Worm (Caenorhabditis elegans): Measurements from ENCODE around the gene bra-2.

DNA sequence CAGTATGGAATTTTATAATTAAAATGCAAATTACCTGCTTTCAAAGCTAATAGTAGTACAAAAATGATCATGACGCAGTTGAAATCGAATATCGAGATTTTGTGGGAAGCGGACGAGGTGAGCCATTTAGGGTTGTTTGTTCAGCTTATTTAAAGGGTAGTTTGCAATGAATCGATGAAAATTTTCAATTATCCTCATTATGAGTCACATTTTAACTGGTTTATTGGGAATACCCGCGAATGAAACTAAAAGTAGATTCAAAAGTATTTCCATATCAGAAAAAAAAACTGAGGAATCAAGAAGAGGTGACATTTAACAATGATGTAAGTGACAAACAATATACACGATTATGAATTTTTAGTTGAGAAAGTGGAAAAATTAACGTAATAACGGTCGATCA, 8.3 kb downstream of the bra-2 start, which contains the start of gene F23H11.7:
- TF ChIP-seq mep-1 (tag; optimal IDR thresholded peaks at IDR 0.05), result no peak
- no peak for TF ChIP-seq alr-1 (tag; optimal IDR thresholded peaks at IDR 0.05; ENCODE audit: borderline replicate concordance)
- TF ChIP-seq nhr-237 (tag; optimal IDR thresholded peaks at IDR 0.05), result no peak
- no peak for TF ChIP-seq lin-35 (GFP tag; optimal IDR thresholded peaks at IDR 0.05)
- TF ChIP-seq nhr-28 (tag; optimal IDR thresholded peaks at IDR 0.05), result no peak
- TF ChIP-seq nhr-71 (tag; optimal IDR thresholded peaks at IDR 0.05), result no peak
- TF ChIP-seq zag-1 (tag; optimal IDR thresholded peaks at IDR 0.05), result no peak
- no peak for TF ChIP-seq ama-1 (optimal IDR thresholded peaks at IDR 0.05)
- TF ChIP-seq C04F5.9 (tag; optimal IDR thresholded peaks at IDR 0.05), result no peak
- TF ChIP-seq jun-1 (tag; optimal IDR thresholded peaks at IDR 0.05), result no peak
- no peak for TF ChIP-seq ceh-90 (tag; optimal IDR thresholded peaks at IDR 0.05)
- no peak for TF ChIP-seq elt-3 (tag; optimal IDR thresholded peaks at IDR 0.05)
- no peak for TF ChIP-seq nhr-19 (GFP tag; conservative IDR thresholded peaks at IDR 0.05)
- no peak for TF ChIP-seq mdl-1 (tag; optimal IDR thresholded peaks at IDR 0.05)

Data from whole organism, L1 larva.